Worm (Caenorhabditis elegans): Measurements from ENCODE around the gene srw-130.

ce11 chrV:3555986-3556385, 7.3 kb upstream of the srw-130 start, which contains the start of gene grl-30:
- TF ChIP-seq nhr-6 (tag; optimal IDR thresholded peaks at IDR 0.05) = no peak
- TF ChIP-seq unc-62 (GFP tag; optimal IDR thresholded peaks at IDR 0.05 in 1 of 2) = no peak
- no peak for TF ChIP-seq unc-62 (tag; optimal IDR thresholded peaks at IDR 0.05)
- TF ChIP-seq nhr-41 (GFP tag; IDR thresholded peaks at IDR 0.05) = no peak
- no peak for TF ChIP-seq unc-39 (tag; optimal IDR thresholded peaks at IDR 0.05)
- no peak for TF ChIP-seq nhr-77 (tag; optimal IDR thresholded peaks at IDR 0.05)
- no peak for TF ChIP-seq nhr-25 (tag; optimal IDR thresholded peaks at IDR 0.05; ENCODE audit: borderline replicate concordance, insufficient read depth)
- no peak for TF ChIP-seq saeg-2 (GFP tag; IDR thresholded peaks at IDR 0.05)
- TF ChIP-seq skn-1 (tag; optimal IDR thresholded peaks at IDR 0.05) = no peak
- no peak for TF ChIP-seq egl-43 (GFP tag; IDR thresholded peaks at IDR 0.05)
- TF ChIP-seq aly-2 (tag; optimal IDR thresholded peaks at IDR 0.05) = no peak
- no peak for TF ChIP-seq zag-1 (tag; optimal IDR thresholded peaks at IDR 0.05)

Data from whole organism, L4 larva.